Worm (Caenorhabditis elegans) whole organism, early embryonic: ENCODE data around the gene E03H12.7.

Source experiments
- ama-1 ChIP-seq: fragments of 150-350 bp; optimal IDR thresholded peaks from 2 replicates; lab custom pipeline; 2014
- flt-1 ChIP-seq: fragments of 200-800 bp; sonication (Bioruptor generic); IDR thresholded peaks from 2 replicates; pipeline ENCODE4 v1.3.6; 2022; ENCODE audit warnings: missing genetic modification characterization, missing compliant biosample characterization

ce11 chrIV:5025646-5026045 lies 37.2 kb upstream of the E03H12.7 start, which contains the start of gene C09B9.85:
- TF ChIP-seq flt-1 (GFP tag; lab: Robert Waterston, UW), result no peak
- TF ChIP-seq ama-1 (lab: Kevin White, UChicago), result no peak
